Worm (Caenorhabditis elegans) whole organism, young adult: ENCODE measurements around the gene C56E6.7.

Source experiments
- F37B4.10 ChIP-seq: fragments of 200-800 bp; sonication (Bioruptor generic); IDR thresholded peaks from 2 replicates; pipeline ENCODE4 v1.3.6; 2022; ENCODE audit warnings: missing genetic modification characterization, missing compliant biosample characterization
- Y67H2A.10 ChIP-seq: fragments of 200-800 bp; sonication (Bioruptor generic); conservative IDR thresholded peaks from 2 replicates; pipeline ENCODE4 v1.3.6; 2022; ENCODE audit warnings: missing genetic modification reagents, missing genetic modification characterization, missing compliant biosample characterization
- ama-1 ChIP-seq, 3 experiments: fragments of 150-350 bp in 1 of 3; sonication (generic microtip) in 2 of 3; optimal IDR thresholded peaks; 2 replicates each; lab custom pipeline; 2014 to 2018; ENCODE audit warnings: missing biosample characterization in 2 of 3, missing genetic modification characterization in 2 of 3, missing genetic modification reagents in 2 of 3
- ceh-58 ChIP-seq: fragments of 200-800 bp; sonication (Bioruptor generic); IDR thresholded peaks from 2 replicates; pipeline ENCODE4 v1.3.6; 2022; ENCODE audit warnings: missing genetic modification characterization, missing compliant biosample characterization
- dox-1 ChIP-seq: fragments of 200-800 bp; sonication (Bioruptor generic); IDR thresholded peaks from 2 replicates; pipeline ENCODE4 v1.3.6; 2022; ENCODE audit warnings: missing genetic modification reagents, missing genetic modification characterization, missing compliant biosample characterization
- egl-18 ChIP-seq: fragments of 200-800 bp; sonication (Bioruptor generic); IDR thresholded peaks from 2 replicates; pipeline ENCODE4 v1.3.6; 2022; ENCODE audit warnings: missing genetic modification reagents, missing genetic modification characterization, missing compliant biosample characterization
- madf-10 ChIP-seq: sonication (generic microtip); optimal IDR thresholded peaks from 2 replicates; lab custom pipeline; 2016; ENCODE audit warnings: mild to moderate bottlenecking, missing genetic modification characterization, missing compliant biosample characterization
- nfyb-1 ChIP-seq: fragments of 200-800 bp; sonication (Bioruptor generic); IDR thresholded peaks from 2 replicates; pipeline ENCODE4 v1.3.6; 2022; ENCODE audit warnings: missing genetic modification reagents, missing genetic modification characterization, missing compliant biosample characterization
- rcor-1 ChIP-seq: fragments of 200-800 bp; sonication (Bioruptor generic); IDR thresholded peaks from 2 replicates; pipeline ENCODE4 v1.3.6; 2022; ENCODE audit warnings: missing genetic modification reagents, missing genetic modification characterization, missing compliant biosample characterization
- snpc-3.4 ChIP-seq: sonication (generic microtip); optimal IDR thresholded peaks from 2 replicates; lab custom pipeline; 2017; ENCODE audit warnings: missing genetic modification characterization, mild to moderate bottlenecking, missing compliant biosample characterization, antibody characterized with exemption, moderate library complexity, missing genotype, missing genetic modification reagents
- snpc-4 ChIP-seq, 5 experiments: fragments of 150-350 bp in 1 of 5; sonication (generic microtip) in 4 of 5; optimal IDR thresholded peaks; 2 replicates each; lab custom pipeline; 2014 to 2018; ENCODE audit warnings: missing genetic modification characterization in 5 of 5, missing biosample characterization in 3 of 5, antibody characterized with exemption in 2 of 5, mild to moderate bottlenecking in 2 of 5, missing compliant biosample characterization in 2 of 5, missing genotype in 2 of 5, moderate library complexity in 2 of 5, missing genetic modification reagents in 1 of 5
- tbx-9 ChIP-seq: sonication (generic microtip); optimal IDR thresholded peaks from 2 replicates; lab custom pipeline; 2016; ENCODE audit warnings: borderline replicate concordance, missing genetic modification characterization, inconsistent platforms, missing compliant biosample characterization

ce11 chrII:6500161-6500560 is 16.2 kb upstream of the C56E6.7 start, which contains the start of gene R05G9.5:
- TF ChIP-seq snpc-4 (GFP tag; optimal IDR thresholded peaks at IDR 0.05; lab: Kevin White, UChicago) (no peak), snpc-4 (tag; optimal IDR thresholded peaks at IDR 0.05; lab: Kevin White, UChicago) (no peak), dox-1 (GFP tag; lab: Robert Waterston, UW) (no peak), ama-1 (optimal IDR thresholded peaks at IDR 0.05; lab: Kevin White, UChicago) (no peak), ama-1 (GFP tag; optimal IDR thresholded peaks at IDR 0.05; lab: Kevin White, UChicago) (no peak), egl-18 (GFP tag; lab: Robert Waterston, UW) (no peak), nfyb-1 (GFP tag; lab: Robert Waterston, UW) (no peak), Y67H2A.10 (GFP tag; lab: Robert Waterston, UW) (no peak), tbx-9 (no peak), madf-10 (tag; lab: Kevin White, UChicago) (no peak), rcor-1 (GFP tag; lab: Robert Waterston, UW) (no peak), snpc-3.4 (tag; lab: Kevin White, UChicago) (no peak), ceh-58 (GFP tag; lab: Robert Waterston, UW) (no peak), F37B4.10 (GFP tag; lab: Robert Waterston, UW) (no peak)
